Worm (Caenorhabditis elegans) whole organism, L3 larva: ENCODE results near the gene drr-1.

Experiments
- R02D3.7 ChIP-seq: fragments of 150-350 bp; optimal IDR thresholded peaks from 2 replicates; lab custom pipeline; 2014; ENCODE audit warnings: missing biosample characterization, missing genetic modification characterization
- ZK546.5 ChIP-seq: sonication (generic microtip); optimal IDR thresholded peaks from 2 replicates; lab custom pipeline; 2017; ENCODE audit warnings: missing biosample characterization, missing genetic modification characterization
- aly-2 ChIP-seq: fragments of 150-350 bp; optimal IDR thresholded peaks from 2 replicates; lab custom pipeline; 2014; ENCODE audit warnings: missing biosample characterization, missing genetic modification characterization
- ama-1 ChIP-seq: fragments of 150-350 bp; optimal IDR thresholded peaks from 2 replicates; lab custom pipeline; 2018
- ceh-28 ChIP-seq: fragments of 150-350 bp; optimal IDR thresholded peaks from 2 replicates; lab custom pipeline; 2014; ENCODE audit warnings: missing biosample characterization, missing genetic modification reagents, missing genetic modification characterization
- ceh-82 ChIP-seq: fragments of 150-350 bp; optimal IDR thresholded peaks from 2 replicates; lab custom pipeline; 2014; ENCODE audit warnings: missing biosample characterization, missing genetic modification characterization
- ceh-9 ChIP-seq: sonication (generic microtip); optimal IDR thresholded peaks from 2 replicates; lab custom pipeline; 2018; ENCODE audit warnings: missing biosample characterization, missing genetic modification characterization
- egl-27 ChIP-seq: sonication (generic microtip); optimal IDR thresholded peaks from 4 replicates; lab custom pipeline; 2017; ENCODE audit warnings: missing biosample characterization, missing genetic modification reagents, missing genetic modification characterization
- elt-2 ChIP-seq: sonication (generic microtip); optimal IDR thresholded peaks from 2 replicates; lab custom pipeline; 2016; ENCODE audit warnings: missing genetic modification reagents, mild to moderate bottlenecking, missing genetic modification characterization, missing compliant biosample characterization
- eor-1 ChIP-seq, 2 experiments: fragments of 150-350 bp; optimal IDR thresholded peaks; 2 replicates each; lab custom pipeline; 2014 to 2018; ENCODE audit warnings: missing biosample characterization in 2 of 2, missing genetic modification characterization in 2 of 2
- hmg-11 ChIP-seq: sonication (generic microtip); optimal IDR thresholded peaks from 2 replicates; lab custom pipeline; 2016; ENCODE audit warnings: missing genetic modification characterization, missing compliant biosample characterization
- lin-15B ChIP-seq: fragments of 150-350 bp; optimal IDR thresholded peaks from 2 replicates; lab custom pipeline; 2014; ENCODE audit warnings: missing biosample characterization, missing genetic modification characterization
- lin-39 ChIP-seq: fragments of 150-350 bp; optimal IDR thresholded peaks from 2 replicates; lab custom pipeline; 2018; ENCODE audit warnings: missing biosample characterization, missing genetic modification reagents, missing genetic modification characterization
- lsy-12 ChIP-seq: sonication (generic microtip); optimal IDR thresholded peaks from 2 replicates; lab custom pipeline; 2016; ENCODE audit warnings: mild to moderate bottlenecking, missing genetic modification characterization, missing compliant biosample characterization
- mdl-1 ChIP-seq: fragments of 150-350 bp; optimal IDR thresholded peaks from 2 replicates; lab custom pipeline; 2014; ENCODE audit warnings: missing biosample characterization, missing genetic modification characterization
- mml-1 ChIP-seq: fragments of 150-350 bp; sonication (generic microtip); optimal IDR thresholded peaks from 3 replicates; lab custom pipeline; 2014; ENCODE audit warnings: missing biosample characterization, missing genetic modification characterization
- nfya-1 ChIP-seq: sonication (generic microtip); optimal IDR thresholded peaks from 2 replicates; lab custom pipeline; 2017; ENCODE audit warnings: missing genetic modification characterization, mild to moderate bottlenecking, missing compliant biosample characterization, antibody characterized with exemption, moderate library complexity; ENCODE audit not compliant: insufficient read depth
- nhr-12 ChIP-seq: fragments of 150-350 bp; optimal IDR thresholded peaks from 2 replicates; lab custom pipeline; 2014; ENCODE audit warnings: missing biosample characterization, missing genetic modification characterization
- nhr-23 ChIP-seq: fragments of 150-350 bp; optimal IDR thresholded peaks from 2 replicates; lab custom pipeline; 2014; ENCODE audit warnings: missing biosample characterization, missing genetic modification reagents, missing genetic modification characterization
- nhr-25 ChIP-seq: sonication (generic microtip); optimal IDR thresholded peaks from 2 replicates; lab custom pipeline; 2017; ENCODE audit warnings: missing biosample characterization, missing genetic modification characterization
- nhr-28 ChIP-seq: fragments of 150-350 bp; optimal IDR thresholded peaks from 2 replicates; lab custom pipeline; 2014; ENCODE audit warnings: missing biosample characterization, missing genetic modification characterization
- nhr-43 ChIP-seq: sonication (generic microtip); optimal IDR thresholded peaks from 2 replicates; lab custom pipeline; 2016; ENCODE audit warnings: mild to moderate bottlenecking, missing genetic modification characterization, missing compliant biosample characterization; ENCODE audit not compliant: poor library complexity, severe bottlenecking
- nhr-67 ChIP-seq: fragments of 150-350 bp; optimal IDR thresholded peaks from 2 replicates; lab custom pipeline; 2014; ENCODE audit warnings: missing biosample characterization, missing genetic modification characterization
- nhr-76 ChIP-seq: fragments of 150-350 bp; sonication (generic microtip); optimal IDR thresholded peaks from 5 replicates; lab custom pipeline; 2014; ENCODE audit warnings: missing biosample characterization, missing genetic modification characterization
- nhr-77 ChIP-seq: fragments of 150-350 bp; optimal IDR thresholded peaks from 2 replicates; lab custom pipeline; 2014; ENCODE audit warnings: missing biosample characterization, missing genetic modification characterization
- pha-4 ChIP-seq: fragments of 150-350 bp; optimal IDR thresholded peaks from 2 replicates; lab custom pipeline; 2014; ENCODE audit warnings: missing biosample characterization, missing genetic modification reagents, missing genetic modification characterization
- pqm-1 ChIP-seq: fragments of 150-350 bp; optimal IDR thresholded peaks from 2 replicates; lab custom pipeline; 2017; ENCODE audit warnings: missing biosample characterization, missing genetic modification characterization, inconsistent platforms
- sea-2 ChIP-seq: fragments of 150-350 bp; sonication (generic microtip); optimal IDR thresholded peaks from 4 replicates; lab custom pipeline; 2014; ENCODE audit warnings: missing biosample characterization, missing genetic modification reagents, missing genetic modification characterization
- skn-1 ChIP-seq: fragments of 150-350 bp; optimal IDR thresholded peaks from 2 replicates; lab custom pipeline; 2014; ENCODE audit warnings: missing biosample characterization, missing genetic modification characterization
- tbx-2 ChIP-seq: sonication (generic microtip); optimal IDR thresholded peaks from 2 replicates; lab custom pipeline; 2016; ENCODE audit warnings: mild to moderate bottlenecking, missing genetic modification characterization, missing compliant biosample characterization
- unc-39 ChIP-seq: sonication (generic microtip); optimal IDR thresholded peaks from 4 replicates; lab custom pipeline; 2017; ENCODE audit warnings: missing biosample characterization, missing genetic modification characterization
- unc-62 ChIP-seq: fragments of 150-350 bp; sonication (generic microtip); optimal IDR thresholded peaks from 4 replicates; lab custom pipeline; 2014; ENCODE audit warnings: missing biosample characterization, missing genetic modification reagents, missing genetic modification characterization
- ztf-11 ChIP-seq: fragments of 150-350 bp; optimal IDR thresholded peaks from 2 replicates; lab custom pipeline; 2014; ENCODE audit warnings: missing biosample characterization, missing genetic modification characterization
- ztf-4 ChIP-seq: fragments of 150-350 bp; optimal IDR thresholded peaks from 2 replicates; lab custom pipeline; 2014; ENCODE audit warnings: missing biosample characterization, missing genetic modification characterization

Gene drr-1

ce11 chrII:13495718-13496117 is at the start of gene drr-1:
Gene drr-1 (minus strand): TSS chrII:13495900.
- TF ChIP-seq elt-2 (tag; lab: Kevin White, UChicago) (peak; percentile 72), tbx-2 (no peak), nhr-25 (tag; lab: Kevin White, UChicago) (no peak), ceh-9 (no peak), aly-2 (tag; lab: Kevin White, UChicago) (no peak), ceh-28 (tag; lab: Kevin White, UChicago) (peak; percentile 46), pha-4 (tag; lab: Kevin White, UChicago) (peak; percentile 35), ZK546.5 (no peak), ztf-4 (tag; lab: Kevin White, UChicago) (no peak), eor-1 (tag; optimal IDR thresholded peaks at IDR 0.05; lab: Kevin White, UChicago) (no peak)
- TF ChIP-seq, all 47 proteins: peak for 3

DNA sequence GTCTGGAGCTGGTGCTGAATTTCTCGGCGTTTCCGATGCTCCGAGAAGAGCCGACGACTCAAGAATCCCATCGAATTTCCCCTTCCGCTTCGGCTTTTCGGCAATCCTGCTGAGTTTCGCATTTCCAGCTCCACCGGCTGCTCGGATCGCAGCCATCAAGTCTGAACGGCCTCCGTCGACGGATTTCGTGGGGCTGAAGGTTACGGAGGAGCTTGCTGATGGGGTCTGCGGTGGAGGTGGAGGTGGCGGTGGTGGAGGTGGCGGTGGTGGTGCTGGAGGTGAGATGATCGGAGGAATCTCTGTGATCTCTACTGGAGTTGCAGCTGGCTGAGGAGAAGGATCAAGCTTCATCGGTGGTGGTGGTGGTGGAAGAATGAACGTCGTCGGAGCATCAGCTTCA is 47.3 kb upstream of the drr-1 start:
- no peak for TF ChIP-seq pqm-1 (tag; lab: Kevin White, UChicago)
- no peak for TF ChIP-seq nhr-12 (tag; lab: Kevin White, UChicago)
- no peak for TF ChIP-seq ama-1 (lab: Kevin White, UChicago)
- no peak for TF ChIP-seq nhr-67
- no peak for TF ChIP-seq eor-1 (tag; optimal IDR thresholded peaks at IDR 0.05; lab: Kevin White, UChicago)
- no peak for TF ChIP-seq lsy-12 (tag; lab: Kevin White, UChicago)
- no peak for TF ChIP-seq aly-2 (tag; lab: Kevin White, UChicago)
- TF ChIP-seq nhr-77 = no peak
- TF ChIP-seq nhr-76 (tag; lab: Kevin White, UChicago) = no peak
- TF ChIP-seq unc-39 (tag; lab: Kevin White, UChicago) = no peak
- no peak for TF ChIP-seq ztf-11 (tag; lab: Kevin White, UChicago)
- TF ChIP-seq ztf-4 (tag; lab: Kevin White, UChicago) = no peak
- no peak for TF ChIP-seq lin-39
- TF ChIP-seq R02D3.7 (tag; lab: Kevin White, UChicago) = no peak
- TF ChIP-seq pha-4 (tag; lab: Kevin White, UChicago) = no peak
- TF ChIP-seq nfya-1 = no peak
- TF ChIP-seq nhr-23 = no peak
- no peak for TF ChIP-seq unc-62 (GFP tag; lab: Kevin White, UChicago)

DNA sequence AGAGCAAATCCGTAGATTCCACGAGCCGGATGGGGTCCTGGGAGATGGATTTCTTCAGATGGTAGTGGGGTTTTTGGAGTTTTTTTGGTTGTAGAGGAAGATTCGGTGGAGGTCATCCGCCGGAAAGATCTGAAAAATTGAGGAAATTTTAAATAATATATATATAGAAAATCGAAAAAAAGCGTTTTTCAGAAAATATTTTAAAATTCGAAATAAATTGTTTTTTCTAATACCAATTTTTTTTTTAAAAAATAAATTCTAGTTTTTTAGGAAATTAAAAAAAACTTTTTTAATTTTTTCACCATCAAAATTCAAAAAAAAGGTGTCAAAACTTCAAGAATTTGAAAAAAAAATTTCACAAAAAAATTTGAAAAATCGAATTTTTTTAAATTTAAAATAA is 45.3 kb upstream of the drr-1 start, which contains the start of the genes noa-1 and Y48E1B.17:
Gene noa-1 (minus strand): TSS at position 101 of the 400 bp plus-strand sequence.
Gene Y48E1B.17 (minus strand): TSS at position 129 of the 400 bp plus-strand sequence.
- TF ChIP-seq hmg-11 (tag; lab: Kevin White, UChicago) = no peak
- no peak for TF ChIP-seq ztf-4 (tag; lab: Kevin White, UChicago)
- no peak for TF ChIP-seq ceh-28 (tag; lab: Kevin White, UChicago)
- TF ChIP-seq nhr-12 (tag; lab: Kevin White, UChicago) = no peak
- no peak for TF ChIP-seq R02D3.7 (tag; lab: Kevin White, UChicago)
- no peak for TF ChIP-seq mml-1 (tag; lab: Kevin White, UChicago)
- no peak for TF ChIP-seq lin-15B (tag; lab: Kevin White, UChicago)
- TF ChIP-seq nhr-43 = no peak
- no peak for TF ChIP-seq mdl-1 (tag; lab: Kevin White, UChicago)
- TF ChIP-seq ama-1 (lab: Kevin White, UChicago) = no peak
- TF ChIP-seq aly-2 (tag; lab: Kevin White, UChicago) = no peak
- no peak for TF ChIP-seq nhr-76 (tag; lab: Kevin White, UChicago)
- no peak for TF ChIP-seq elt-2 (tag; lab: Kevin White, UChicago)
- TF ChIP-seq, all 47 proteins: peak for 0

DNA sequence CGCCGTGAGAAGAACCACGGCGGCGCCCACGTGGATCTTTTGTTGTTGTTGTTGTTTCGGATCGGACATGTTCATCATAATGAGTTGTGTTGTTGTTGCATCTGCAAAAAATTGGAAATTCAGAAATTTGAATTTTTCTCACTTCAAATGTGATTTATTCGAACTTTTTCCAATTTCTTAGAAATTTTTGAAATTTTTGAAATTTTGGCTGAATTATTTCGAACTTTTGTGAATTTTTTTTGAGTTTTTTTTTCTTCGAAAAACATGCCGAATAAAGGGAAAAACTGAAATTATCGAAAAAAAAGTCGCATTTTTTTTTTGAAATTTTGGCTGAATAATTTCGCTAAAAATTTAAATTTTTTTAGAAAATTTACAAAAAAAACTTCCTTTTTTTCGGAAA is 35.4 kb upstream of the drr-1 start, which contains the start of gene snx-14:
Gene snx-14 (minus strand): TSS at position 101 of the 400 bp plus-strand sequence.
- TF ChIP-seq egl-27 (no peak), mml-1 (tag; lab: Kevin White, UChicago) (no peak), unc-39 (tag; lab: Kevin White, UChicago) (no peak), lsy-12 (tag; lab: Kevin White, UChicago) (no peak), ceh-82 (no peak), ceh-28 (tag; lab: Kevin White, UChicago) (no peak), nhr-67 (no peak), skn-1 (tag; lab: Kevin White, UChicago) (no peak), hmg-11 (tag; lab: Kevin White, UChicago) (no peak), R02D3.7 (tag; lab: Kevin White, UChicago) (no peak), sea-2 (GFP tag; lab: Kevin White, UChicago) (no peak), ztf-4 (tag; lab: Kevin White, UChicago) (no peak), ama-1 (lab: Kevin White, UChicago) (no peak), nhr-12 (tag; lab: Kevin White, UChicago) (no peak), nhr-28 (tag; lab: Kevin White, UChicago) (no peak), nhr-43 (no peak)
